Worm (Caenorhabditis elegans) whole organism, mixed stage, embryonic: Measurements from ENCODE around the gene srsx-5.

Experiments
- ceh-43 ChIP-seq: fragments of 200-800 bp; sonication (Bioruptor generic); optimal IDR thresholded peaks from 2 replicates; lab custom pipeline; 2018; ENCODE audit warnings: mild to moderate bottlenecking, missing genetic modification characterization, moderate library complexity, missing compliant biosample characterization
- ces-1 ChIP-seq: fragments of 150-350 bp; optimal IDR thresholded peaks from 2 replicates; lab custom pipeline; 2014; ENCODE audit warnings: missing biosample characterization, missing genetic modification reagents, missing genetic modification characterization
- elt-1 ChIP-seq: sonication (generic microtip); optimal IDR thresholded peaks from 2 replicates; lab custom pipeline; 2017; ENCODE audit warnings: missing genetic modification characterization, mild to moderate bottlenecking, missing compliant biosample characterization, antibody characterized with exemption, moderate library complexity, borderline replicate concordance; ENCODE audit not compliant: insufficient read depth
- nhr-12 ChIP-seq: fragments of 150-350 bp; optimal IDR thresholded peaks from 2 replicates; lab custom pipeline; 2014; ENCODE audit warnings: missing biosample characterization, missing genetic modification characterization
- nhr-237 ChIP-seq: fragments of 150-350 bp; optimal IDR thresholded peaks from 2 replicates; lab custom pipeline; 2014; ENCODE audit warnings: missing biosample characterization, missing genetic modification characterization
- nhr-28 ChIP-seq: fragments of 150-350 bp; optimal IDR thresholded peaks from 2 replicates; lab custom pipeline; 2014; ENCODE audit warnings: missing biosample characterization, missing genetic modification characterization
- snpc-4 ChIP-seq: fragments of 150-350 bp; optimal IDR thresholded peaks from 2 replicates; lab custom pipeline; 2014; ENCODE audit warnings: missing biosample characterization, missing genetic modification characterization
- unc-39 ChIP-seq: fragments of 150-350 bp; optimal IDR thresholded peaks from 2 replicates; lab custom pipeline; 2014; ENCODE audit warnings: missing biosample characterization, missing genetic modification characterization
- unc-62 ChIP-seq: fragments of 150-350 bp; optimal IDR thresholded peaks from 2 replicates; lab custom pipeline; 2014; ENCODE audit warnings: missing biosample characterization, missing genetic modification reagents, missing genetic modification characterization

DNA sequence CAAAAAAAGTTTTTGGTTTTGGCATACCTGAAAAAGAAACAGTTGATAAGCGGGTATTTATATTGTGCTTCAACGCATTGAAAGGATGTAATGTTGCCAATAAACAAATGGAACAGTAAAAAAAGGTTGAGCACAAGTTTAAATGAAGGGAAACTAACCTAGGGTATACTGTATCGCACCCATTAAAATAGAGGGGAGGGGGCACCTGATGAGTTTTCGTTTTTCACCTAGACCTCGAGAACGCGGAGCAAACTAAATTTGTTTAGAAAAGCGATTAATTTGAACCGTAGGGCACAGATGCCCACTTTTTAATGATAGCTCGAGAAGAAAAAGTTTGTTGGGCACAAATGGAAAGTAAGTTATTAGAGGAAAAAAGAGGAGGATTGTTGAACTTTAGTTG, 4.2 kb downstream of the srsx-5 start, which contains the start of gene ncx-10:
- TF ChIP-seq ceh-43 (GFP tag; lab: Kevin White, UChicago), result no peak
- no peak for TF ChIP-seq ces-1 (GFP tag; lab: Kevin White, UChicago)
- no peak for TF ChIP-seq unc-39 (tag; lab: Kevin White, UChicago)
- TF ChIP-seq elt-1 (tag; lab: Kevin White, UChicago), result no peak
- TF ChIP-seq unc-62, result no peak
- TF ChIP-seq nhr-28 (tag; lab: Kevin White, UChicago), result no peak
- no peak for TF ChIP-seq snpc-4
- no peak for TF ChIP-seq nhr-12 (tag; lab: Kevin White, UChicago)
- TF ChIP-seq nhr-237 (tag; lab: Kevin White, UChicago), result no peak
